Worm (Caenorhabditis elegans) whole organism, L1 larva: ENCODE measurements around the gene T05C1.5.

Source experiments
- C34B4.2 ChIP-seq: sonication (generic microtip); optimal IDR thresholded peaks from 2 replicates; lab custom pipeline; 2017; ENCODE audit warnings: mild to moderate bottlenecking, missing genetic modification characterization, missing compliant biosample characterization
- F16B12.6 ChIP-seq: fragments of 150-350 bp; optimal IDR thresholded peaks from 2 replicates; lab custom pipeline; 2014; ENCODE audit warnings: missing biosample characterization, missing genetic modification characterization
- ama-1 ChIP-seq: fragments of 150-350 bp; optimal IDR thresholded peaks from 2 replicates; lab custom pipeline; 2014
- blmp-1 ChIP-seq: fragments of 150-350 bp; optimal IDR thresholded peaks from 2 replicates; lab custom pipeline; 2014; ENCODE audit warnings: missing biosample characterization, missing genetic modification characterization
- ceh-63 ChIP-seq: fragments of 200-800 bp; sonication (Bioruptor generic); optimal IDR thresholded peaks from 2 replicates; lab custom pipeline; 2018; ENCODE audit warnings: mild to moderate bottlenecking, missing genetic modification characterization, missing compliant biosample characterization
- ceh-8 ChIP-seq: fragments of 200-800 bp; sonication (Bioruptor generic); optimal IDR thresholded peaks from 2 replicates; lab custom pipeline; 2018; ENCODE audit warnings: mild to moderate bottlenecking, missing genetic modification characterization, moderate library complexity, missing compliant biosample characterization
- ceh-82 ChIP-seq, 3 experiments: fragments of 150-350 bp in 1 of 3; sonication (generic microtip) in 2 of 3; optimal IDR thresholded peaks; 2 replicates each; lab custom pipeline; 2014 to 2017; ENCODE audit warnings: missing biosample characterization in 3 of 3, missing genetic modification characterization in 3 of 3
- dsc-1 ChIP-seq: sonication (generic microtip); optimal IDR thresholded peaks from 2 replicates; lab custom pipeline; 2016; ENCODE audit warnings: mild to moderate bottlenecking, missing genetic modification characterization, missing compliant biosample characterization
- efl-1 ChIP-seq, 4 experiments: fragments of 150-350 bp; optimal IDR thresholded peaks in 3 of 4; peaks in 1 of 4; 1 replicate in 1 of 4; 2 replicates in 3 of 4; lab custom pipeline; 2014; ENCODE audit warnings: missing biosample characterization in 2 of 4, missing genetic modification characterization in 2 of 4, missing genetic modification reagents in 2 of 4
- efl-3 ChIP-seq: fragments of 200-800 bp; sonication (Bioruptor generic); optimal IDR thresholded peaks from 2 replicates; lab custom pipeline; 2018; ENCODE audit warnings: mild to moderate bottlenecking, missing genetic modification characterization, missing compliant biosample characterization
- egl-13 ChIP-seq: sonication (generic microtip); optimal IDR thresholded peaks from 2 replicates; lab custom pipeline; 2016; ENCODE audit warnings: missing genotype, missing genetic modification reagents, missing genetic modification characterization, missing compliant biosample characterization
- elt-2 ChIP-seq: sonication (generic microtip); optimal IDR thresholded peaks from 2 replicates; lab custom pipeline; 2016; ENCODE audit warnings: missing genetic modification characterization, mild to moderate bottlenecking, inconsistent platforms, missing compliant biosample characterization, missing genetic modification reagents
- ets-5 ChIP-seq: fragments of 200-800 bp; sonication (Bioruptor generic); IDR thresholded peaks from 2 replicates; pipeline ENCODE4 v1.3.6; 2022; ENCODE audit warnings: missing genetic modification characterization, missing compliant biosample characterization
- fkh-10 ChIP-seq: sonication (generic microtip); optimal IDR thresholded peaks from 2 replicates; lab custom pipeline; 2017; ENCODE audit warnings: missing biosample characterization, missing genetic modification reagents, missing genetic modification characterization
- fkh-8 ChIP-seq: sonication (generic microtip); optimal IDR thresholded peaks from 2 replicates; lab custom pipeline; 2016; ENCODE audit warnings: mild to moderate bottlenecking, missing genetic modification characterization, missing compliant biosample characterization
- jun-1 ChIP-seq: fragments of 150-350 bp; optimal IDR thresholded peaks from 2 replicates; lab custom pipeline; 2014; ENCODE audit warnings: missing biosample characterization, missing genetic modification reagents, missing genetic modification characterization
- lin-13 ChIP-seq: fragments of 150-350 bp; optimal IDR thresholded peaks from 2 replicates; lab custom pipeline; 2014; ENCODE audit warnings: missing biosample characterization, missing genetic modification reagents, missing genetic modification characterization
- lin-14 ChIP-seq: fragments of 200-800 bp; sonication (Bioruptor generic); optimal IDR thresholded peaks from 2 replicates; lab custom pipeline; 2018; ENCODE audit warnings: mild to moderate bottlenecking, missing genetic modification characterization, moderate library complexity, missing compliant biosample characterization
- lin-39 ChIP-seq: fragments of 150-350 bp; optimal IDR thresholded peaks from 2 replicates; lab custom pipeline; 2014; ENCODE audit warnings: missing biosample characterization, missing genetic modification reagents, missing genetic modification characterization
- lir-3 ChIP-seq: sonication (generic microtip); optimal IDR thresholded peaks from 2 replicates; lab custom pipeline; 2016; ENCODE audit warnings: mild to moderate bottlenecking, missing genetic modification characterization, moderate library complexity, missing compliant biosample characterization; ENCODE audit not compliant: poor library complexity
- mep-1 ChIP-seq: fragments of 150-350 bp; optimal IDR thresholded peaks from 2 replicates; lab custom pipeline; 2014; ENCODE audit warnings: missing biosample characterization, missing genetic modification characterization
- nhr-12 ChIP-seq: sonication (generic microtip); optimal IDR thresholded peaks from 2 replicates; lab custom pipeline; 2017; ENCODE audit warnings: missing biosample characterization, missing genetic modification characterization
- nhr-237 ChIP-seq: fragments of 150-350 bp; optimal IDR thresholded peaks from 2 replicates; lab custom pipeline; 2014; ENCODE audit warnings: missing biosample characterization, missing genetic modification characterization
- nhr-47 ChIP-seq: sonication (generic microtip); optimal IDR thresholded peaks from 2 replicates; lab custom pipeline; 2016; ENCODE audit warnings: mild to moderate bottlenecking, missing genetic modification characterization, moderate library complexity, missing compliant biosample characterization
- nhr-71 ChIP-seq: sonication (generic microtip); optimal IDR thresholded peaks from 2 replicates; lab custom pipeline; 2016; ENCODE audit warnings: mild to moderate bottlenecking, missing genetic modification characterization, moderate library complexity, missing compliant biosample characterization
- nhr-76 ChIP-seq: sonication (generic microtip); optimal IDR thresholded peaks from 2 replicates; lab custom pipeline; 2017; ENCODE audit warnings: missing biosample characterization, missing genetic modification characterization
- nhr-84 ChIP-seq: sonication (generic microtip); optimal IDR thresholded peaks from 2 replicates; lab custom pipeline; 2017; ENCODE audit warnings: missing biosample characterization, missing genetic modification characterization
- nhr-85 ChIP-seq: sonication (generic microtip); peaks from one replicate; lab custom pipeline; 2016; ENCODE audit warnings: missing genetic modification characterization, inconsistent platforms, missing compliant biosample characterization
- pag-3 ChIP-seq: sonication (generic microtip); optimal IDR thresholded peaks from 2 replicates; lab custom pipeline; 2017; ENCODE audit warnings: missing genetic modification characterization, mild to moderate bottlenecking, missing compliant biosample characterization, antibody characterized with exemption, borderline replicate concordance; ENCODE audit not compliant: insufficient read depth
- pqm-1 ChIP-seq: sonication (generic microtip); optimal IDR thresholded peaks from 3 replicates; lab custom pipeline; 2017; ENCODE audit warnings: missing biosample characterization, missing genetic modification characterization
- rnt-1 ChIP-seq: sonication (generic microtip); optimal IDR thresholded peaks from 2 replicates; lab custom pipeline; 2016; ENCODE audit warnings: mild to moderate bottlenecking, missing genetic modification characterization, moderate library complexity, missing compliant biosample characterization
- skn-1 ChIP-seq: fragments of 150-350 bp; optimal IDR thresholded peaks from 2 replicates; lab custom pipeline; 2014; ENCODE audit warnings: missing biosample characterization, missing genetic modification characterization
- sptf-1 ChIP-seq: fragments of 150-350 bp; optimal IDR thresholded peaks from 2 replicates; lab custom pipeline; 2014; ENCODE audit warnings: missing biosample characterization, missing genetic modification characterization
- sup-37 ChIP-seq: fragments of 200-800 bp; sonication (Bioruptor generic); optimal IDR thresholded peaks from 2 replicates; lab custom pipeline; 2018; ENCODE audit warnings: mild to moderate bottlenecking, missing genetic modification characterization, missing compliant biosample characterization
- swsn-7 ChIP-seq: sonication (generic microtip); optimal IDR thresholded peaks from 2 replicates; lab custom pipeline; 2016; ENCODE audit warnings: missing genetic modification characterization, missing compliant biosample characterization
- tlp-1 ChIP-seq: fragments of 150-350 bp; optimal IDR thresholded peaks from 2 replicates; lab custom pipeline; 2014; ENCODE audit warnings: missing biosample characterization, missing genetic modification characterization
- unc-62 ChIP-seq: fragments of 150-350 bp; optimal IDR thresholded peaks from 2 replicates; lab custom pipeline; 2014; ENCODE audit warnings: missing biosample characterization, missing genetic modification reagents, missing genetic modification characterization
- unc-86 ChIP-seq: sonication (generic microtip); optimal IDR thresholded peaks from 2 replicates; lab custom pipeline; 2016; ENCODE audit warnings: missing genetic modification characterization, missing compliant biosample characterization
- unc-98 ChIP-seq: fragments of 200-800 bp; sonication (Bioruptor generic); IDR thresholded peaks from 2 replicates; pipeline ENCODE4 v1.3.6; 2022; ENCODE audit warnings: missing genetic modification characterization, missing compliant biosample characterization
- vab-15 ChIP-seq: sonication (generic microtip); optimal IDR thresholded peaks from 2 replicates; lab custom pipeline; 2017; ENCODE audit warnings: missing genotype, mild to moderate bottlenecking, missing genetic modification characterization, missing compliant biosample characterization

The T05C1.5 gene

DNA sequence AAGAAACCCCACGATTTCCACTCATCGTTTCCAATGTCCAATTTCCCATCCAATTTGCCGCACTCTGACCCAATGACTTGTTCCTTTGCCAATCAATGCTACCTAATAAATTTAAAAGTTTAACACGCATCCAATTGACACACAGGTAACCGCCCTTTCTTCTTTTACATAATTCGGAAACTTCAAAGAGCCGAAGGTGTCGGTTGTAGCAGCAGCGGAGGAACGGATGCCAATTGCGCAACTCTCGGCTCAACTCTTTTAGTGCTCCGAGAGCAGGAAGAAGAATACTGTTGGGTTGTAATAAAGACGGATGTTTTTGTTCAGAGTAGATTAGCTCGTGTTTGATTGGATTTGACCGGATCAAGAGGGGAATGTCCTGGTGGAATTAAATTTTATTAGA, 26.6 kb upstream of the T05C1.5 start:
- no peak for TF ChIP-seq C34B4.2 (tag; lab: Kevin White, UChicago)
- no peak for TF ChIP-seq nhr-85 (tag; lab: Kevin White, UChicago)
- no peak for TF ChIP-seq nhr-84 (tag; lab: Kevin White, UChicago)
- TF ChIP-seq efl-3 (GFP tag; lab: Kevin White, UChicago): no peak
- TF ChIP-seq ceh-8 (GFP tag; lab: Kevin White, UChicago): no peak
- no peak for TF ChIP-seq fkh-10
- TF ChIP-seq ceh-82 (tag; optimal IDR thresholded peaks at IDR 0.05; lab: Kevin White, UChicago): no peak
- no peak for TF ChIP-seq fkh-8 (tag; lab: Kevin White, UChicago)
- no peak for TF ChIP-seq elt-2 (tag; lab: Kevin White, UChicago)
- no peak for TF ChIP-seq jun-1 (tag; lab: Kevin White, UChicago)
- TF ChIP-seq sptf-1 (tag; lab: Kevin White, UChicago): no peak
- no peak for TF ChIP-seq dsc-1
- TF ChIP-seq tlp-1: no peak

DNA sequence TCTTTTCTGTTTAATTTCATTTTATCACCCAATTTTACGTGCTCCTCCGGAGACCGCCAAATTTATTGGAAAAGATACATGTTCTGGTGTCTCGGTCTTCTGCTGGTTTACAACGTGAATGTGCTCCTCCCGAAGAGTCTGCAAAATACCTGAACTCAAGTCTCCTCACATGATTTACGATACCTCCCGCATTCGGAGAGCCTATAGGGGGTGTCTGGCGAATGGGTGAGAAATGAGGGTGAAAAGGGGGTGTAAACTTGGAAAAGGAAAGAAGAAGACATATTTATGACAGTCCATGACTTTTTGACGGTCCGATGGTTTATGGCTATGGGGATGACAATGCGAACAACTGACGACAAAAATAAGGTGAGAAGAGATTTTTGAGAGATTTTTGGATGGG, 25.7 kb upstream of the T05C1.5 start:
- TF ChIP-seq unc-98 (GFP tag; lab: Robert Waterston, UW) (no peak), nhr-84 (tag; lab: Kevin White, UChicago) (no peak), nhr-237 (no peak), lin-39 (tag; lab: Kevin White, UChicago) (no peak), ceh-63 (no peak), lin-14 (GFP tag; lab: Kevin White, UChicago) (peak; percentile 34), nhr-47 (tag; lab: Kevin White, UChicago) (no peak), vab-15 (tag; lab: Kevin White, UChicago) (no peak), pqm-1 (tag; lab: Kevin White, UChicago) (no peak), lin-13 (GFP tag; lab: Kevin White, UChicago) (no peak), mep-1 (tag; lab: Kevin White, UChicago) (no peak), rnt-1 (tag; lab: Kevin White, UChicago) (peak; percentile 17), sptf-1 (tag; lab: Kevin White, UChicago) (no peak), pag-3 (no peak), ceh-8 (GFP tag; lab: Kevin White, UChicago) (no peak), nhr-12 (no peak), skn-1 (no peak), ets-5 (GFP tag; lab: Robert Waterston, UW) (no peak), efl-1 (optimal IDR thresholded peaks at IDR 0.05; lab: Kevin White, UChicago) (no peak), efl-1 (GFP tag; optimal IDR thresholded peaks at IDR 0.05 in 1 of 2; lab: Kevin White, UChicago) (peak in 1 of 2 experiments; percentile 63), blmp-1 (tag; lab: Kevin White, UChicago) (no peak), fkh-8 (tag; lab: Kevin White, UChicago) (no peak), lir-3 (tag; lab: Kevin White, UChicago) (no peak), swsn-7 (tag; lab: Kevin White, UChicago) (no peak)
- TF ChIP-seq, all 84 proteins: peak for 3

DNA sequence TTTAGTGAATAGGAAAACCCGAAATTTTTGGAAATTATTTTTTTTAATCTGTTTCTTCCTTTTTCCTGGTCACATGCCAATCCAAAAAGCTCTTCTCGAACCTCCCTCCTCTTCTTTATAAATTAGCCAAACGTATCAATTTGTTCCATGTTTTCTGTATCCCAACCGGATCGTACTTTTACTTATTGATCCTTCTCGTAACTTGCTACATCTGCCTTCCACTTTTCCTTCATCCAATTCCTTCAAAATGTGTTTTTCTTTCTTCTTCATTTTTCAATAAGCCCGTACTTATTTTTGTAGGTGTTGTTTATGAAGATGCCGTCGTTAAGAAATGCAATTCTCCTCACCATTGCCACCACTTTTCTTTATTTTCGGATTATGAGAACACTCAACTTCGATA, 21.3 kb upstream of the T05C1.5 start, which contains the start of gene cyp-23A1:
Gene cyp-23A1, plus strand, starts transcription at position 301 of the 400 bp plus-strand sequence.
- peak; percentile 4 for TF ChIP-seq blmp-1 (tag; lab: Kevin White, UChicago)
- no peak for TF ChIP-seq pag-3

DNA sequence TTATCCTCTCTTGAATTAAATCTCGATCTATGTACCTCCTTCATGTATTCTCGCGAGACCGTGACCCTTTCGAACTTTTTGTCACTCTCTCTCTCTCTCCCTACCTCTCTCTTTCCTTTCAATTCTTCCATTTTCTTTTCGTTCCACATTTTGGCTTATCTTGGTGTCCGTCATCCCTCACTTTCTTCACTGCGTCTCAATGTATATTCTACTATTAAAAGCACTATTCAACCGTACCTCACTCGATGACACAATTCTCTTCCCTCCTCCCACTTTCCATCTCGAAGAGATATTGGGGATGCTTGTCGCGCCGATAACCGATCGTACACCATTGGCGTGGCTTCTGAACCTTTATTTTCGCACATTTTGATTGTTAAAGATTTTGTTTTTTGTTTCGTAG, 20.1 kb upstream of the T05C1.5 start:
- no peak for TF ChIP-seq nhr-85 (tag; lab: Kevin White, UChicago)
- TF ChIP-seq nhr-71: no peak
- no peak for TF ChIP-seq egl-13
- no peak for TF ChIP-seq fkh-8 (tag; lab: Kevin White, UChicago)
- no peak for TF ChIP-seq nhr-76 (tag; lab: Kevin White, UChicago)
- TF ChIP-seq efl-1 (optimal IDR thresholded peaks at IDR 0.05; lab: Kevin White, UChicago): no peak
- TF ChIP-seq efl-1 (GFP tag; optimal IDR thresholded peaks at IDR 0.05 in 1 of 2; lab: Kevin White, UChicago): no peak
- no peak for TF ChIP-seq unc-62
- peak; percentile 87 for TF ChIP-seq blmp-1 (tag; lab: Kevin White, UChicago)
- no peak for TF ChIP-seq sup-37 (GFP tag; lab: Kevin White, UChicago)
- no peak for TF ChIP-seq F16B12.6 (tag; lab: Kevin White, UChicago)
- TF ChIP-seq nhr-12: no peak
- no peak for TF ChIP-seq sptf-1 (tag; lab: Kevin White, UChicago)
- TF ChIP-seq unc-86 (tag; lab: Kevin White, UChicago): no peak
- TF ChIP-seq lin-14 (GFP tag; lab: Kevin White, UChicago): peak; percentile 9
- no peak for TF ChIP-seq ama-1 (lab: Kevin White, UChicago)
